Worm (Caenorhabditis elegans): ENCODE measurements around the gene T02C12.5.

DNA sequence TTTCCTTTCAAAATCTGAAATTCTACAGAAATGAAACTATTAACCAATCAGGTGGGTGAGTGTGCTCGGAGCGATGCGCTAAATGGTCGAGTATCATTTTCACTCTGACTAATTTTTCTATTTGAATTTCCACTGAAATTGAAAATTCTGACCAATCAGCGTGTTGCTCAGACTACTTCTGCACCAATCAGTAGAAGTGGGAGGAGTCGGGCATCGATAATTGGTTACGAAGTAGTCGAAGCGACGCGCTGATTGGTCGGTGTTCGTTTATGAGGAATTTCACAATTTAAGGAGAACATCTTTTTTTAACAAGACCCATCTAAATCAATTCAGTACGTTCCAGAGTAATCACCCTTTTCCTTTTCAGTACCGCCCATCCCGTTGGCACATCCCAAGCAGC lies 18.8 kb downstream of the T02C12.5 start:
- no peak for TF ChIP-seq snu-23 (GFP tag; optimal IDR thresholded peaks at IDR 0.05)
- no peak for TF ChIP-seq unc-130 (tag; optimal IDR thresholded peaks at IDR 0.05)
- TF ChIP-seq tbx-2 (tag; optimal IDR thresholded peaks at IDR 0.05), result no peak
- TF ChIP-seq aha-1 (tag; optimal IDR thresholded peaks at IDR 0.05), result no peak
- TF ChIP-seq mdl-1 (tag; optimal IDR thresholded peaks at IDR 0.05), result no peak
